Fruit fly (Drosophila melanogaster): ENCODE measurements around the gene CG14086.

The CG14086 gene

DNA sequence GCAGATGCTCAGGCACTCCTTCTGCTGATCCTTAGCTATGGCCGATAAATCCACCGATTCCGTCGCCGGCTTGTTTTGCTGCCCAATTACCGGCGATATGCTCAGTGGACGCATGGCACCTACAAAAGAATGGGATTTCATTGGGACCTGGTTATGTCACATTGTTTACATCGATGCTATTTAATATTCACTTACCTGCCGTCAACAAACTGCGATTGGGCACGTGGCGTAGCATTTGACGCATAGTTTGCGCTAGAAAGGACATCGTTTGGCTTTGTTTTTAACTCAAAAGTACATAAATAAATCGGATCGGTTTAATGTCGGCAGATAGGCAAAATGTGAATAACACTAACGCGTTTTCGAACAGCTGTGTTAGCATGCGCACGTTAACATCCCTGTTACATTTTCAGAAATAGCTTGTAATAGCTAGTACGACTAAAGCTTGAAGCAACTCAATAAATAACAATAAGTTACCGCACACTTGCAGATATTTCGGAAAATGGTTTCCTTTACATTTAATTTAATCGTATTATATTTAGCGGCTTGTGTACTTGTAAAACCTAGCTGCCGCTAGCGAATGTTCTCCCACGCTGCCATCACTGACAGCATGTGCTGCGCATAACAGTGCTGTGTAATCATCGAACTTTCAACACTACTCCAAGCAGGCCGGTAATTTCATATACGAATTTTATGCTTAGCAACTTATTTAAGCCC is 20.7 kb upstream of the CG14086 start, which contains the start of the genes mRpL21 and rept (continued):
- peak; percentile 65 for TF ChIP-seq CG12744 (GFP tag; optimal IDR thresholded peaks at IDR 0.05)
- TF ChIP-seq CG2202 (tag; optimal IDR thresholded peaks at IDR 0.05): no peak
- TF ChIP-seq hb (GFP tag; IDR thresholded peaks at IDR 0.05; ENCODE audit: partially characterized antibody): no peak
- peak; percentile 31 for TF ChIP-seq CG6254 (GFP tag; optimal IDR thresholded peaks at IDR 0.05)
- peak; percentile 74 for TF ChIP-seq zfh2 (GFP tag; optimal IDR thresholded peaks at IDR 0.05)
- peak; percentile 19 for TF ChIP-seq Chrac-16 (GFP tag; optimal IDR thresholded peaks at IDR 0.05)
- peak; percentile 42 for TF ChIP-seq Mad (GFP tag; optimal IDR thresholded peaks at IDR 0.05)
- peak; percentile 36 for TF ChIP-seq CG1233 (GFP tag; optimal IDR thresholded peaks at IDR 0.05)
- TF ChIP-seq CG17829 (tag; optimal IDR thresholded peaks at IDR 0.05): peak; percentile 41
- TF ChIP-seq ems (GFP tag; optimal IDR thresholded peaks at IDR 0.05): peak; percentile 17
- no peak for TF ChIP-seq Doc2 (GFP tag; IDR thresholded peaks at IDR 0.05)
- no peak for TF ChIP-seq CG6683 (GFP tag; optimal IDR thresholded peaks at IDR 0.05)
- TF ChIP-seq Bdp1 (GFP tag; optimal IDR thresholded peaks at IDR 0.05): peak; percentile 51
- TF ChIP-seq CG30431 (GFP tag; optimal IDR thresholded peaks at IDR 0.05): no peak
- TF ChIP-seq CG10366 (GFP tag; IDR thresholded peaks at IDR 0.05): peak; percentile 39; the same call in 1 of the 2 replicates
- TF ChIP-seq ind (GFP tag; optimal IDR thresholded peaks at IDR 0.05): peak; percentile 57
- TF ChIP-seq Lpt (GFP tag; optimal IDR thresholded peaks at IDR 0.05): no peak
- peak; percentile 66 for TF ChIP-seq Xrp1 (GFP tag; IDR thresholded peaks at IDR 0.05)
- TF ChIP-seq H15 (GFP tag; IDR thresholded peaks at IDR 0.05): no peak
- peak; percentile 50 for TF ChIP-seq CG17568 (GFP tag; optimal IDR thresholded peaks at IDR 0.05)
- peak; percentile 11 for TF ChIP-seq NC2β (GFP tag; optimal IDR thresholded peaks at IDR 0.05)
- no peak for TF ChIP-seq usp (GFP tag; optimal IDR thresholded peaks at IDR 0.05)
- peak; percentile 42 for TF ChIP-seq scrt (GFP tag; optimal IDR thresholded peaks at IDR 0.05)
- peak in 1 of 2 experiments; percentile 4 for TF ChIP-seq chif (GFP tag; optimal IDR thresholded peaks at IDR 0.05)
- TF ChIP-seq seq (GFP tag; IDR thresholded peaks at IDR 0.05): no peak
- no peak for TF ChIP-seq crol (GFP tag; IDR thresholded peaks at IDR 0.05)
- TF ChIP-seq CG2875 (GFP tag; optimal IDR thresholded peaks at IDR 0.05): no peak
- no peak for TF ChIP-seq CG10274 (GFP tag; optimal IDR thresholded peaks at IDR 0.05)
- TF ChIP-seq CG31365 (tag; optimal IDR thresholded peaks at IDR 0.05): no peak
- TF ChIP-seq D19B (GFP tag; optimal IDR thresholded peaks at IDR 0.05): no peak
- TF ChIP-seq mld (GFP tag; IDR thresholded peaks at IDR 0.05; ENCODE audit: partially characterized antibody): no peak
- TF ChIP-seq grn (GFP tag; optimal IDR thresholded peaks at IDR 0.05): no peak
- peak; percentile 65 for TF ChIP-seq E2f2 (GFP tag; IDR thresholded peaks at IDR 0.05)
- no peak for TF ChIP-seq Oaz (GFP tag; IDR thresholded peaks at IDR 0.05)
- peak; percentile 40 for TF ChIP-seq H2.0 (GFP tag; IDR thresholded peaks at IDR 0.05)
- peak; percentile 58 for TF ChIP-seq gro (GFP tag; optimal IDR thresholded peaks at IDR 0.05)
- TF ChIP-seq CG8290 (GFP tag; optimal IDR thresholded peaks at IDR 0.05): peak; percentile 11
- peak in 1 of 2 experiments; percentile 63 for TF ChIP-seq CG8290 (tag; optimal IDR thresholded peaks at IDR 0.05)
- TF ChIP-seq Antp (GFP tag; optimal IDR thresholded peaks at IDR 0.05): peak; percentile 16
- no peak for TF ChIP-seq sisA (GFP tag; IDR thresholded peaks at IDR 0.05)
- peak; percentile 2 for TF ChIP-seq NC2α (GFP tag; optimal IDR thresholded peaks at IDR 0.05)
- TF ChIP-seq CG4820 (GFP tag; optimal IDR thresholded peaks at IDR 0.05): no peak
- no peak for TF ChIP-seq CG11560 (tag; IDR thresholded peaks at IDR 0.05)
- TF ChIP-seq CG4328 (GFP tag; optimal IDR thresholded peaks at IDR 0.05): peak; percentile 9
- TF ChIP-seq CG30403 (GFP tag; optimal IDR thresholded peaks at IDR 0.05): peak; percentile 79
- no peak for TF ChIP-seq trh (GFP tag; optimal IDR thresholded peaks at IDR 0.05)
- TF ChIP-seq vnd (GFP tag; IDR thresholded peaks at IDR 0.05; ENCODE audit: partially characterized antibody): no peak
- TF ChIP-seq CG9817 (tag; optimal IDR thresholded peaks at IDR 0.05): peak; percentile 64
- TF ChIP-seq dmrt11E (tag; optimal IDR thresholded peaks at IDR 0.05): no peak
- TF ChIP-seq pan (optimal IDR thresholded peaks at IDR 0.05): no peak
- peak in 1 of 2 experiments; percentile 42 for TF ChIP-seq pan (GFP tag; optimal IDR thresholded peaks at IDR 0.05 in 1 of 2, IDR thresholded peaks at IDR 0.05 in 1 of 2)

Data from whole organism, embryonic.